Worm (Caenorhabditis elegans) whole organism, L1 larva: Measurements from ENCODE around the gene faah-2.

Experiments used
- lsy-2 ChIP-seq, 2 experiments: fragments of 150-350 bp; optimal IDR thresholded peaks; 2 replicates each; lab custom pipeline; 2014; ENCODE audit warnings: missing biosample characterization in 2 of 2, missing genetic modification characterization in 2 of 2
- tbx-2 ChIP-seq: sonication (generic microtip); optimal IDR thresholded peaks from 2 replicates; lab custom pipeline; 2016; ENCODE audit warnings: missing genetic modification characterization, missing compliant biosample characterization
- unc-86 ChIP-seq: sonication (generic microtip); optimal IDR thresholded peaks from 2 replicates; lab custom pipeline; 2016; ENCODE audit warnings: missing genetic modification characterization, missing compliant biosample characterization

DNA sequence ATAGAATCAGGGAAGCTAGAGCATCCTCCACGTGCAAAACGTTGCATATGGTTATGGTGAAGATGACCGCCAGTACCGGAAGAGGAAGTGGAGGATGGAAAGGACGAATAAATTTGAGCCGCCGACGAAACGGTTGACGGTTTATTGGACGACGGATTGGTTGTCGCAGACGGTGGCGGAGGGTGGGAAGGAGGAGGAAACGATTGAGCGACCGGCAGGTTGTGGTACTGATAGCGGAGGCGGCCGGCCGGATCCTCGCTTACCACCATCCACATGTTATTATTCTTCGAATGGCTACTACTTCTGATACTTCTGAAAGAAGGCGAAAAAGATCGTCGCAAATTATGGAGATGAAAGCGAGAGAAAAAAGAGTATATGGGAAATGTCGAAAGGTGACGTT, 40.6 kb downstream of the faah-2 start:
- TF ChIP-seq lsy-2 (tag; optimal IDR thresholded peaks at IDR 0.05; lab: Kevin White, UChicago), result no peak
- no peak for TF ChIP-seq unc-86 (tag; lab: Kevin White, UChicago)
- TF ChIP-seq tbx-2 (tag; lab: Kevin White, UChicago), result no peak
